Fruit fly (Drosophila melanogaster): ENCODE data around the gene CecC.

- no peak for TF ChIP-seq EcR (GFP tag; optimal IDR thresholded peaks at IDR 0.05)
- TF ChIP-seq CG13204 (GFP tag; optimal IDR thresholded peaks at IDR 0.05), result no peak
- TF ChIP-seq CG8301 (tag; optimal IDR thresholded peaks at IDR 0.05), result peak; percentile 42
- TF ChIP-seq CG32121 (GFP tag; IDR thresholded peaks at IDR 0.05), result no peak
- TF ChIP-seq CG10348 (GFP tag; IDR thresholded peaks at IDR 0.05), result no peak
- TF ChIP-seq fd96Ca (GFP tag; IDR thresholded peaks at IDR 0.05), result no peak
- TF ChIP-seq CG12605 (GFP tag; IDR thresholded peaks at IDR 0.05), result no peak
- TF ChIP-seq CG4496 (GFP tag; IDR thresholded peaks at IDR 0.05), result no peak
Measured at dm6 chr3R:30191462-30191874, 24.8 kb upstream of the CecC start.
